Worm (Caenorhabditis elegans): ENCODE data around the gene ugt-37.
A peak's percentile ranks its signal among the peaks of the same experiment; 100 is the strongest.

Gene ugt-37

ce11 chrV:7156079-7156478, 11.0 kb upstream of the ugt-37 start, which contains the start of gene F10D2.10:
Gene F10D2.10, minus strand, starts transcription at chrV:7156179.
- TF ChIP-seq lin-14 (GFP tag; optimal IDR thresholded peaks at IDR 0.05), result no peak
- TF ChIP-seq hlh-17 (GFP tag; optimal IDR thresholded peaks at IDR 0.05; ENCODE audit: borderline replicate concordance), result no peak
- TF ChIP-seq unc-30 (tag; optimal IDR thresholded peaks at IDR 0.05), result no peak
- no peak for TF ChIP-seq pag-3 (tag; optimal IDR thresholded peaks at IDR 0.05; ENCODE audit: borderline replicate concordance, insufficient read depth)

ce11 chrV:7153046-7153445, 7.9 kb upstream of the ugt-37 start, which contains the start of gene fat-7:
Gene fat-7, minus strand, starts transcription at chrV:7153146.
- no peak for TF ChIP-seq mep-1 (tag; optimal IDR thresholded peaks at IDR 0.05)
- TF ChIP-seq nhr-237 (tag; optimal IDR thresholded peaks at IDR 0.05), result no peak
- no peak for TF ChIP-seq ztf-4 (tag; optimal IDR thresholded peaks at IDR 0.05)
- no peak for TF ChIP-seq dpl-1 (GFP tag; optimal IDR thresholded peaks at IDR 0.05)
- no peak for TF ChIP-seq lin-39 (tag; optimal IDR thresholded peaks at IDR 0.05)
- no peak for TF ChIP-seq efl-1 (optimal IDR thresholded peaks at IDR 0.05)
- TF ChIP-seq efl-1 (GFP tag; optimal IDR thresholded peaks at IDR 0.05 in 1 of 2), result peak in 1 of 2 experiments; percentile 30
- no peak for TF ChIP-seq pax-3 (tag; optimal IDR thresholded peaks at IDR 0.05)
- no peak for TF ChIP-seq lsy-2 (tag; optimal IDR thresholded peaks at IDR 0.05)

ce11 chrV:7150570-7150969, 5.5 kb upstream of the ugt-37 start, which contains the start of gene F10D2.8:
Gene F10D2.8, minus strand, starts transcription at chrV:7150714.
- no peak for TF ChIP-seq Y116A8C.19 (tag; optimal IDR thresholded peaks at IDR 0.05; ENCODE audit: borderline replicate concordance)
- TF ChIP-seq lsy-2 (tag; optimal IDR thresholded peaks at IDR 0.05), result no peak
- peak; percentile 87 for TF ChIP-seq elt-2 (tag; optimal IDR thresholded peaks at IDR 0.05)
- no peak for TF ChIP-seq C34B4.2 (tag; optimal IDR thresholded peaks at IDR 0.05)
- TF ChIP-seq tlp-1 (tag; optimal IDR thresholded peaks at IDR 0.05), result peak; percentile 76
- no peak for TF ChIP-seq ets-5 (GFP tag; IDR thresholded peaks at IDR 0.05)
- TF ChIP-seq zag-1 (tag; optimal IDR thresholded peaks at IDR 0.05), result no peak
- no peak for TF ChIP-seq ceh-88 (GFP tag; IDR thresholded peaks at IDR 0.05)
- TF ChIP-seq lin-13 (GFP tag; optimal IDR thresholded peaks at IDR 0.05), result no peak
- TF ChIP-seq unc-130 (tag; optimal IDR thresholded peaks at IDR 0.05), result no peak
- no peak for TF ChIP-seq unc-62 (GFP tag; optimal IDR thresholded peaks at IDR 0.05)
- TF ChIP-seq nhr-20 (tag; optimal IDR thresholded peaks at IDR 0.05), result peak; percentile 20
- TF ChIP-seq elt-3 (tag; optimal IDR thresholded peaks at IDR 0.05), result peak in 4 of 6 experiments; percentile 4 to 77 (median 42)

- TF ChIP-seq skn-1 (tag; optimal IDR thresholded peaks at IDR 0.05) (no peak), fos-1 (tag; optimal IDR thresholded peaks at IDR 0.05) (no peak), efl-3 (GFP tag; optimal IDR thresholded peaks at IDR 0.05) (no peak), nhr-85 (tag) (no peak), hlh-4 (tag; optimal IDR thresholded peaks at IDR 0.05) (no peak), dpl-1 (GFP tag; optimal IDR thresholded peaks at IDR 0.05) (no peak), ztf-11 (tag; optimal IDR thresholded peaks at IDR 0.05) (no peak), sox-4 (tag; optimal IDR thresholded peaks at IDR 0.05) (no peak), Y116A8C.19 (tag; optimal IDR thresholded peaks at IDR 0.05; ENCODE audit: borderline replicate concordance) (no peak)
Observed at ce11 chrV:7147370-7147769, 2.3 kb upstream of the ugt-37 start, which contains the start of gene ugt-38. Gene ugt-38, minus strand, starts transcription at chrV:7147470.

- TF ChIP-seq snpc-4 (tag; optimal IDR thresholded peaks at IDR 0.05), result peak; percentile 83
- 0 out of 2 replicates have a peak, but pooled peaks have one; percentile 8 for TF ChIP-seq grh-1 (GFP tag; IDR thresholded peaks at IDR 0.05)
- TF ChIP-seq elt-2 (tag; optimal IDR thresholded peaks at IDR 0.05), result peak; percentile 24
- no peak for TF ChIP-seq ceh-82 (tag; optimal IDR thresholded peaks at IDR 0.05)
- no peak for TF ChIP-seq jun-1 (tag; optimal IDR thresholded peaks at IDR 0.05)
Observed at ce11 chrV:7142661-7143060, 2.5 kb downstream of the ugt-37 start.

All from whole organism, L1 larva.